Worm (Caenorhabditis elegans) whole organism, L3 larva: ENCODE data around the gene ent-7.

Experiments used
- ZK546.5 ChIP-seq: sonication (generic microtip); optimal IDR thresholded peaks from 2 replicates; lab custom pipeline; 2017; ENCODE audit warnings: missing biosample characterization, missing genetic modification characterization
- ama-1 ChIP-seq: fragments of 150-350 bp; optimal IDR thresholded peaks from 2 replicates; lab custom pipeline; 2018
- ceh-28 ChIP-seq: fragments of 150-350 bp; optimal IDR thresholded peaks from 2 replicates; lab custom pipeline; 2014; ENCODE audit warnings: missing biosample characterization, missing genetic modification reagents, missing genetic modification characterization
- ceh-9 ChIP-seq: sonication (generic microtip); optimal IDR thresholded peaks from 2 replicates; lab custom pipeline; 2018; ENCODE audit warnings: missing biosample characterization, missing genetic modification characterization
- daf-12 ChIP-seq: fragments of 150-350 bp; optimal IDR thresholded peaks from 2 replicates; lab custom pipeline; 2014; ENCODE audit warnings: missing biosample characterization, missing genetic modification reagents, missing genetic modification characterization
- egl-27 ChIP-seq: sonication (generic microtip); optimal IDR thresholded peaks from 4 replicates; lab custom pipeline; 2017; ENCODE audit warnings: missing biosample characterization, missing genetic modification reagents, missing genetic modification characterization
- egl-5 ChIP-seq: fragments of 150-350 bp; optimal IDR thresholded peaks from 2 replicates; lab custom pipeline; 2017; ENCODE audit warnings: missing biosample characterization, missing genetic modification reagents, missing genetic modification characterization, inconsistent platforms
- elt-1 ChIP-seq: fragments of 150-350 bp; optimal IDR thresholded peaks from 2 replicates; lab custom pipeline; 2014; ENCODE audit warnings: missing biosample characterization, missing genetic modification characterization
- elt-2 ChIP-seq: sonication (generic microtip); optimal IDR thresholded peaks from 2 replicates; lab custom pipeline; 2016; ENCODE audit warnings: missing genetic modification reagents, mild to moderate bottlenecking, missing genetic modification characterization, missing compliant biosample characterization
- elt-3 ChIP-seq, 3 experiments: fragments of 150-350 bp in 1 of 3; sonication (generic microtip) in 2 of 3; optimal IDR thresholded peaks; 2 replicates in 2 of 3; 4 replicates in 1 of 3; lab custom pipeline; 2014 to 2017; ENCODE audit warnings: missing biosample characterization in 3 of 3, missing genetic modification characterization in 3 of 3
- fkh-10 ChIP-seq: sonication (generic microtip); optimal IDR thresholded peaks from 2 replicates; lab custom pipeline; 2017; ENCODE audit warnings: missing biosample characterization, missing genetic modification reagents, missing genetic modification characterization
- hmg-11 ChIP-seq: sonication (generic microtip); optimal IDR thresholded peaks from 2 replicates; lab custom pipeline; 2016; ENCODE audit warnings: missing genetic modification characterization, missing compliant biosample characterization
- jun-1 ChIP-seq: fragments of 150-350 bp; optimal IDR thresholded peaks from 2 replicates; lab custom pipeline; 2014; ENCODE audit warnings: missing biosample characterization, missing genetic modification reagents, missing genetic modification characterization
- lin-39 ChIP-seq: fragments of 150-350 bp; optimal IDR thresholded peaks from 2 replicates; lab custom pipeline; 2018; ENCODE audit warnings: missing biosample characterization, missing genetic modification reagents, missing genetic modification characterization
- mml-1 ChIP-seq: fragments of 150-350 bp; sonication (generic microtip); optimal IDR thresholded peaks from 3 replicates; lab custom pipeline; 2014; ENCODE audit warnings: missing biosample characterization, missing genetic modification characterization
- nfya-1 ChIP-seq: sonication (generic microtip); optimal IDR thresholded peaks from 2 replicates; lab custom pipeline; 2017; ENCODE audit warnings: missing genetic modification characterization, mild to moderate bottlenecking, missing compliant biosample characterization, antibody characterized with exemption, moderate library complexity; ENCODE audit not compliant: insufficient read depth
- nhr-11 ChIP-seq: fragments of 150-350 bp; optimal IDR thresholded peaks from 2 replicates; lab custom pipeline; 2014; ENCODE audit warnings: missing biosample characterization, missing genetic modification characterization
- nhr-12 ChIP-seq: fragments of 150-350 bp; optimal IDR thresholded peaks from 2 replicates; lab custom pipeline; 2014; ENCODE audit warnings: missing biosample characterization, missing genetic modification characterization
- nhr-23 ChIP-seq: fragments of 150-350 bp; optimal IDR thresholded peaks from 2 replicates; lab custom pipeline; 2014; ENCODE audit warnings: missing biosample characterization, missing genetic modification reagents, missing genetic modification characterization
- nhr-237 ChIP-seq: fragments of 150-350 bp; optimal IDR thresholded peaks from 2 replicates; lab custom pipeline; 2014; ENCODE audit warnings: missing biosample characterization, missing genetic modification characterization
- nhr-25 ChIP-seq: sonication (generic microtip); optimal IDR thresholded peaks from 2 replicates; lab custom pipeline; 2017; ENCODE audit warnings: missing biosample characterization, missing genetic modification characterization
- nhr-28 ChIP-seq: fragments of 150-350 bp; optimal IDR thresholded peaks from 2 replicates; lab custom pipeline; 2014; ENCODE audit warnings: missing biosample characterization, missing genetic modification characterization
- nhr-43 ChIP-seq: sonication (generic microtip); optimal IDR thresholded peaks from 2 replicates; lab custom pipeline; 2016; ENCODE audit warnings: mild to moderate bottlenecking, missing genetic modification characterization, missing compliant biosample characterization; ENCODE audit not compliant: poor library complexity, severe bottlenecking
- nhr-67 ChIP-seq: fragments of 150-350 bp; optimal IDR thresholded peaks from 2 replicates; lab custom pipeline; 2014; ENCODE audit warnings: missing biosample characterization, missing genetic modification characterization
- nhr-76 ChIP-seq: fragments of 150-350 bp; sonication (generic microtip); optimal IDR thresholded peaks from 5 replicates; lab custom pipeline; 2014; ENCODE audit warnings: missing biosample characterization, missing genetic modification characterization
- nhr-77 ChIP-seq: fragments of 150-350 bp; optimal IDR thresholded peaks from 2 replicates; lab custom pipeline; 2014; ENCODE audit warnings: missing biosample characterization, missing genetic modification characterization
- pha-4 ChIP-seq: fragments of 150-350 bp; optimal IDR thresholded peaks from 2 replicates; lab custom pipeline; 2014; ENCODE audit warnings: missing biosample characterization, missing genetic modification reagents, missing genetic modification characterization
- pqm-1 ChIP-seq: fragments of 150-350 bp; optimal IDR thresholded peaks from 2 replicates; lab custom pipeline; 2017; ENCODE audit warnings: missing biosample characterization, missing genetic modification characterization, inconsistent platforms
- sea-2 ChIP-seq: fragments of 150-350 bp; sonication (generic microtip); optimal IDR thresholded peaks from 4 replicates; lab custom pipeline; 2014; ENCODE audit warnings: missing biosample characterization, missing genetic modification reagents, missing genetic modification characterization
- skn-1 ChIP-seq: fragments of 150-350 bp; optimal IDR thresholded peaks from 2 replicates; lab custom pipeline; 2014; ENCODE audit warnings: missing biosample characterization, missing genetic modification characterization
- snpc-4 ChIP-seq: fragments of 150-350 bp; optimal IDR thresholded peaks from 2 replicates; lab custom pipeline; 2014; ENCODE audit warnings: missing biosample characterization, missing genetic modification characterization
- unc-62 ChIP-seq: fragments of 150-350 bp; sonication (generic microtip); optimal IDR thresholded peaks from 4 replicates; lab custom pipeline; 2014; ENCODE audit warnings: missing biosample characterization, missing genetic modification reagents, missing genetic modification characterization
- ztf-4 ChIP-seq: fragments of 150-350 bp; optimal IDR thresholded peaks from 2 replicates; lab custom pipeline; 2014; ENCODE audit warnings: missing biosample characterization, missing genetic modification characterization

ent-7 gene

DNA sequence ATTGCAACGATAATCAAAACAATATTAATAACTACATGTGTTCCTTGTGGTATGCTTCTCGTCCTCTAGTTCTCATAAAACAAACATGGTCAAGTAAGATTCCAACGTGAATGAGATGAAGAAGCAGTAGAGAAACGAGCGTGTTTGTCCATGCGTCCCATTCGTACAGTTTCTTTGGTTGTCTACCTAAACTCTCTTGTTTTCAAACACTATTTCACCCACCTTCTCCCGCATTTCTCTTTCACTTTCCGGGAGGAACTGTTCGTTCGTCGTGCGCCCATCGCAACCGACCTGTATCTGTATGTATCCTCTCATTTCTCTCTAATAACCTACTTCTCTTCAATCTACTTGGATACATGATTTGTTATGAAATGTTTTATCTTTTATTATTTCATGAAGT, 9.3 kb upstream of the ent-7 start:
- TF ChIP-seq mml-1 (tag; lab: Kevin White, UChicago) (no peak), egl-27 (no peak), fkh-10 (GFP tag; lab: Kevin White, UChicago) (no peak), egl-5 (tag; lab: Kevin White, UChicago) (no peak), pha-4 (tag; lab: Kevin White, UChicago) (peak; percentile 63), elt-3 (tag; optimal IDR thresholded peaks at IDR 0.05; lab: Kevin White, UChicago) (no peak), nhr-28 (no peak), unc-62 (no peak), nhr-23 (peak; percentile 91), daf-12 (tag; lab: Kevin White, UChicago) (no peak), elt-1 (tag; lab: Kevin White, UChicago) (no peak), nhr-25 (tag; lab: Kevin White, UChicago) (peak; percentile 78), nhr-77 (tag; lab: Kevin White, UChicago) (no peak), nhr-12 (tag; lab: Kevin White, UChicago) (no peak), skn-1 (tag; lab: Kevin White, UChicago) (no peak), hmg-11 (peak; percentile 22), ZK546.5 (tag; lab: Kevin White, UChicago) (no peak), nhr-43 (tag; lab: Kevin White, UChicago) (peak; percentile 41)

DNA sequence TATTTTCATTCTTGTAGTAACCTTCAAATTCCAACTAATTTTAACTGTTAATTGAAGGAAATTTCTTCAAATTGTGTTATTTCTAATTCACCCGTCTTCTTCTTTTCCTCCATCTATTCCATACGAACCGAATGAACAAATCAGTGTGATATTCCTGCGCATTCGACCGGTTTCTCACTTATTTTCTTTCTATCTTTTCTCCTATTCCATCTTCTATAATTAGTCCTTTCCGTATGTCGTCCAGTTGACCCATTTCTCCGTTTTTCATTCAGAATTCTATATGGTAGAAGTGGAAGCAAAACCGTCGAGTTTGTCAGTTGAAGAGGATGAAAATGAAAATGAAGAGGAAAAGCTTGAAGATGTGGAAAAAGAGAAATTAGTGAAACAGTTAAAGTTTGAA, 7.5 kb upstream of the ent-7 start, which contains the start of gene magu-4:
Gene magu-4, plus strand, starts transcription at position 218 of the 400 bp plus-strand sequence.
- TF ChIP-seq nhr-23 (peak; percentile 61), ama-1 (lab: Kevin White, UChicago) (no peak)

- peak; percentile 22 for TF ChIP-seq pha-4 (tag; lab: Kevin White, UChicago)
- TF ChIP-seq elt-2 (tag; lab: Kevin White, UChicago), result no peak
- TF ChIP-seq elt-3 (tag; optimal IDR thresholded peaks at IDR 0.05; lab: Kevin White, UChicago), result no peak
- no peak for TF ChIP-seq ztf-4
- TF ChIP-seq nhr-25 (tag; lab: Kevin White, UChicago), result no peak
- TF ChIP-seq pqm-1 (tag; lab: Kevin White, UChicago), result peak; percentile 1
These were observed 556 bp downstream of the ent-7 start, which contains the start of gene F44D12.2 for ce11 chrIV:10017633-10018032. Gene F44D12.2 (minus strand): TSS chrIV:10017733.

- TF ChIP-seq lin-39 (no peak), elt-3 (tag; optimal IDR thresholded peaks at IDR 0.05; lab: Kevin White, UChicago) (no peak), fkh-10 (GFP tag; lab: Kevin White, UChicago) (no peak), jun-1 (tag; lab: Kevin White, UChicago) (no peak), egl-5 (tag; lab: Kevin White, UChicago) (no peak), nhr-28 (no peak), nhr-76 (tag; lab: Kevin White, UChicago) (no peak), nhr-237 (tag; lab: Kevin White, UChicago) (no peak), nfya-1 (tag; lab: Kevin White, UChicago) (no peak), snpc-4 (tag; lab: Kevin White, UChicago) (no peak)
These were observed 4.2 kb downstream of the ent-7 start, which contains the start of gene F44D12.19 for ce11 chrIV:10021283-10021682. Gene F44D12.19 (plus strand): TSS chrIV:10021583.

ce11 chrIV:10022991-10023390, 5.9 kb downstream of the ent-7 start, which contains the start of gene F44D12.8:
Gene F44D12.8 (plus strand): TSS chrIV:10023291.
- TF ChIP-seq jun-1 (tag; lab: Kevin White, UChicago) (no peak), ceh-9 (no peak), nhr-76 (tag; lab: Kevin White, UChicago) (no peak), sea-2 (GFP tag; lab: Kevin White, UChicago) (no peak), ceh-28 (tag; lab: Kevin White, UChicago) (no peak), nhr-25 (tag; lab: Kevin White, UChicago) (no peak), egl-27 (no peak)

- no peak for TF ChIP-seq nhr-67
- no peak for TF ChIP-seq ztf-4
- no peak for TF ChIP-seq skn-1 (tag; lab: Kevin White, UChicago)
- TF ChIP-seq nhr-11 (tag; lab: Kevin White, UChicago), result no peak
- no peak for TF ChIP-seq mml-1 (tag; lab: Kevin White, UChicago)
- TF ChIP-seq, all 47 proteins: peak for 0
These were observed 9.1 kb downstream of the ent-7 start for ce11 chrIV:10026129-10026528.
